Worm (Caenorhabditis elegans): ENCODE data around the gene nas-12.

DNA sequence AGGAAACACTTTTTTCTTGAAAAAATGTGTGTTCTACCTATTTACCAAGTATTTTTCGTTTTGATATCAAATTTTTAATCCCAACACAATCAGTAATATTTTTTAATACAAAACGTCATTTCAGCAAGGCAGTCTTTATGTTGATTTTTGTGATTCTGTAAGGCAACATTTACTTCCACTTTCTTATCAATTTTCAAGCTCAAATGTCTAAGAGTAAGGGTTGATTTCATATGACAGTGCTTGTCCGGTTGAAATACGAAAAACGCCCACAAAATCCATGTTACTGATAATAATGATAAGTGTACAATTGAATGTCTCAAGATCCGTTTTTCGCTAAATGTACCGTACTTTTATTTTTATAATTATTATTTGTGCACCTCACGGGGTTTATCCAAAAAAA is 12.3 kb downstream of the nas-12 start:
- no peak for TF ChIP-seq nhr-237 (tag; optimal IDR thresholded peaks at IDR 0.05)
- no peak for TF ChIP-seq fkh-10 (GFP tag; optimal IDR thresholded peaks at IDR 0.05)
- no peak for TF ChIP-seq egl-27 (tag; optimal IDR thresholded peaks at IDR 0.05)
- TF ChIP-seq elt-1 (tag; optimal IDR thresholded peaks at IDR 0.05): no peak
- no peak for TF ChIP-seq fkh-2 (tag; optimal IDR thresholded peaks at IDR 0.05)
- TF ChIP-seq ceh-9 (tag; optimal IDR thresholded peaks at IDR 0.05): no peak
- TF ChIP-seq jun-1 (tag; optimal IDR thresholded peaks at IDR 0.05): peak; percentile 56
- TF ChIP-seq nhr-77 (tag; optimal IDR thresholded peaks at IDR 0.05): no peak
- no peak for TF ChIP-seq lin-15B (tag; optimal IDR thresholded peaks at IDR 0.05)
- no peak for TF ChIP-seq skn-1 (tag; optimal IDR thresholded peaks at IDR 0.05)
- TF ChIP-seq ama-1 (optimal IDR thresholded peaks at IDR 0.05): no peak
